Worm (Caenorhabditis elegans) whole organism, L1 larva: ENCODE measurements around the gene pod-2.

Source experiments
- alr-1 ChIP-seq: fragments of 200-800 bp; sonication (Bioruptor generic); optimal IDR thresholded peaks from 2 replicates; lab custom pipeline; 2018; ENCODE audit warnings: borderline replicate concordance, mild to moderate bottlenecking, missing genetic modification characterization, missing compliant biosample characterization
- ceh-63 ChIP-seq: fragments of 200-800 bp; sonication (Bioruptor generic); optimal IDR thresholded peaks from 2 replicates; lab custom pipeline; 2018; ENCODE audit warnings: mild to moderate bottlenecking, missing genetic modification characterization, missing compliant biosample characterization
- ceh-82 ChIP-seq, 3 experiments: fragments of 150-350 bp in 1 of 3; sonication (generic microtip) in 2 of 3; optimal IDR thresholded peaks; 2 replicates each; lab custom pipeline; 2014 to 2017; ENCODE audit warnings: missing biosample characterization in 3 of 3, missing genetic modification characterization in 3 of 3
- ceh-88 ChIP-seq: fragments of 200-800 bp; sonication (Bioruptor generic); IDR thresholded peaks from 2 replicates; pipeline ENCODE4 v1.3.6; 2022; ENCODE audit warnings: missing genetic modification characterization, missing compliant biosample characterization
- ces-1 ChIP-seq: fragments of 150-350 bp; optimal IDR thresholded peaks from 2 replicates; lab custom pipeline; 2014; ENCODE audit warnings: missing biosample characterization, missing genetic modification reagents, missing genetic modification characterization
- efl-1 ChIP-seq, 4 experiments: fragments of 150-350 bp; optimal IDR thresholded peaks in 3 of 4; peaks in 1 of 4; 1 replicate in 1 of 4; 2 replicates in 3 of 4; lab custom pipeline; 2014; ENCODE audit warnings: missing biosample characterization in 2 of 4, missing genetic modification characterization in 2 of 4, missing genetic modification reagents in 2 of 4
- egl-27 ChIP-seq, 2 experiments: fragments of 150-350 bp in 1 of 2; sonication (generic microtip); optimal IDR thresholded peaks; 3 replicates each; lab custom pipeline; 2017 to 2018; ENCODE audit warnings: missing biosample characterization in 2 of 2, missing genetic modification characterization in 2 of 2, missing genetic modification reagents in 2 of 2
- elt-2 ChIP-seq: sonication (generic microtip); optimal IDR thresholded peaks from 2 replicates; lab custom pipeline; 2016; ENCODE audit warnings: missing genetic modification characterization, mild to moderate bottlenecking, inconsistent platforms, missing compliant biosample characterization, missing genetic modification reagents
- grh-1 ChIP-seq: fragments of 200-800 bp; sonication (Bioruptor generic); IDR thresholded peaks from 2 replicates; pipeline ENCODE4 v1.3.6; 2022; ENCODE audit warnings: missing genetic modification reagents, missing genetic modification characterization, missing compliant biosample characterization
- hpl-2 ChIP-seq: fragments of 150-350 bp; optimal IDR thresholded peaks from 2 replicates; lab custom pipeline; 2014; ENCODE audit warnings: missing biosample characterization, missing genetic modification reagents, missing genetic modification characterization
- irx-1 ChIP-seq: sonication (generic microtip); optimal IDR thresholded peaks from 2 replicates; lab custom pipeline; 2016; ENCODE audit warnings: missing genetic modification characterization, missing compliant biosample characterization
- isw-1 ChIP-seq: fragments of 200-800 bp; sonication (Bioruptor generic); IDR thresholded peaks from 2 replicates; pipeline ENCODE4 v1.3.6; 2022; ENCODE audit warnings: missing genetic modification characterization, missing compliant biosample characterization
- lin-14 ChIP-seq: fragments of 200-800 bp; sonication (Bioruptor generic); optimal IDR thresholded peaks from 2 replicates; lab custom pipeline; 2018; ENCODE audit warnings: mild to moderate bottlenecking, missing genetic modification characterization, moderate library complexity, missing compliant biosample characterization
- lin-15B ChIP-seq: fragments of 150-350 bp; sonication (generic microtip); optimal IDR thresholded peaks from 3 replicates; lab custom pipeline; 2014; ENCODE audit warnings: missing biosample characterization, missing genetic modification characterization
- lin-35 ChIP-seq, 2 experiments: fragments of 150-350 bp; optimal IDR thresholded peaks; 2 replicates each; lab custom pipeline; 2014; ENCODE audit warnings: missing biosample characterization in 2 of 2, missing genetic modification characterization in 2 of 2, missing genetic modification reagents in 2 of 2
- lir-3 ChIP-seq: sonication (generic microtip); optimal IDR thresholded peaks from 2 replicates; lab custom pipeline; 2016; ENCODE audit warnings: mild to moderate bottlenecking, missing genetic modification characterization, moderate library complexity, missing compliant biosample characterization; ENCODE audit not compliant: poor library complexity
- mep-1 ChIP-seq: fragments of 150-350 bp; optimal IDR thresholded peaks from 2 replicates; lab custom pipeline; 2014; ENCODE audit warnings: missing biosample characterization, missing genetic modification characterization
- nhr-11 ChIP-seq: fragments of 150-350 bp; optimal IDR thresholded peaks from 2 replicates; lab custom pipeline; 2014; ENCODE audit warnings: missing biosample characterization, missing genetic modification characterization
- nhr-12 ChIP-seq: sonication (generic microtip); optimal IDR thresholded peaks from 2 replicates; lab custom pipeline; 2017; ENCODE audit warnings: missing biosample characterization, missing genetic modification characterization
- nhr-20 ChIP-seq: sonication (generic microtip); optimal IDR thresholded peaks from 2 replicates; lab custom pipeline; 2016; ENCODE audit warnings: mild to moderate bottlenecking, missing genetic modification characterization, missing compliant biosample characterization
- nhr-76 ChIP-seq: sonication (generic microtip); optimal IDR thresholded peaks from 2 replicates; lab custom pipeline; 2017; ENCODE audit warnings: missing biosample characterization, missing genetic modification characterization
- nhr-77 ChIP-seq: fragments of 150-350 bp; optimal IDR thresholded peaks from 2 replicates; lab custom pipeline; 2014; ENCODE audit warnings: missing biosample characterization, missing genetic modification characterization
- nhr-84 ChIP-seq: sonication (generic microtip); optimal IDR thresholded peaks from 2 replicates; lab custom pipeline; 2017; ENCODE audit warnings: missing biosample characterization, missing genetic modification characterization
- nhr-90 ChIP-seq: sonication (generic microtip); optimal IDR thresholded peaks from 2 replicates; lab custom pipeline; 2016; ENCODE audit warnings: mild to moderate bottlenecking, missing genetic modification characterization, missing compliant biosample characterization; ENCODE audit not compliant: poor library complexity
- pqm-1 ChIP-seq: sonication (generic microtip); optimal IDR thresholded peaks from 3 replicates; lab custom pipeline; 2017; ENCODE audit warnings: missing biosample characterization, missing genetic modification characterization
- skn-1 ChIP-seq: fragments of 150-350 bp; optimal IDR thresholded peaks from 2 replicates; lab custom pipeline; 2014; ENCODE audit warnings: missing biosample characterization, missing genetic modification characterization
- sox-4 ChIP-seq: sonication (generic microtip); optimal IDR thresholded peaks from 2 replicates; lab custom pipeline; 2016; ENCODE audit warnings: missing genetic modification characterization, missing compliant biosample characterization
- sptf-1 ChIP-seq: fragments of 150-350 bp; optimal IDR thresholded peaks from 2 replicates; lab custom pipeline; 2014; ENCODE audit warnings: missing biosample characterization, missing genetic modification characterization
- sup-37 ChIP-seq: fragments of 200-800 bp; sonication (Bioruptor generic); optimal IDR thresholded peaks from 2 replicates; lab custom pipeline; 2018; ENCODE audit warnings: mild to moderate bottlenecking, missing genetic modification characterization, missing compliant biosample characterization
- unc-130 ChIP-seq: fragments of 150-350 bp; optimal IDR thresholded peaks from 2 replicates; lab custom pipeline; 2017; ENCODE audit warnings: missing biosample characterization, missing genetic modification characterization, inconsistent platforms
- unc-86 ChIP-seq: sonication (generic microtip); optimal IDR thresholded peaks from 2 replicates; lab custom pipeline; 2016; ENCODE audit warnings: missing genetic modification characterization, missing compliant biosample characterization
- vab-15 ChIP-seq: sonication (generic microtip); optimal IDR thresholded peaks from 2 replicates; lab custom pipeline; 2017; ENCODE audit warnings: missing genotype, mild to moderate bottlenecking, missing genetic modification characterization, missing compliant biosample characterization
- xbp-1 ChIP-seq: sonication (generic microtip); optimal IDR thresholded peaks from 2 replicates; lab custom pipeline; 2016; ENCODE audit warnings: missing genetic modification characterization, missing compliant biosample characterization
- zip-4 ChIP-seq: fragments of 200-800 bp; sonication (Bioruptor generic); optimal IDR thresholded peaks from 2 replicates; lab custom pipeline; 2018; ENCODE audit warnings: mild to moderate bottlenecking, missing genetic modification characterization, moderate library complexity, missing compliant biosample characterization
- ztf-11 ChIP-seq, 2 experiments: sonication (generic microtip); optimal IDR thresholded peaks; 2 replicates each; lab custom pipeline; 2016 to 2017; ENCODE audit warnings: missing genetic modification characterization in 2 of 2, missing biosample characterization in 1 of 2, missing compliant biosample characterization in 1 of 2

pod-2 gene

DNA sequence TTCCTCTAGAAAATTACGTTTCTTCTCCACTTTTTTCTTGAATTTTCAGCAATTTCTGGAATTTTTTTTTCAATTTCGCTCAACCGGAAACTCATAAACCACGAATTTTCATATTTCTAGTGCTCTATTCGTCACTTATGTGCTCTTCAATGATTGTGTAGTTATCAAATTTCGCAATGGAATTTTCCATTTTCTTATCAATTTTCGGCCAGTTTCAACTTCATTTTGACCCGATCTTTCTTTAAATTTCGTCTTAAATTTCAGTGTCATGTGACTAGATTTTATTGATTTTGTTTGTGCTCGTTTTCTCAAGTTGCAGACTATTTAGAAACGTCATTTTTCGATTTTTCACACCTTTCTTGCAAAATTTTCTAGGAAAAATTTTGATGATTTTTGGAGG is 23.1 kb downstream of the pod-2 start (continued):
- no peak for TF ChIP-seq nhr-77 (tag; lab: Kevin White, UChicago)
- TF ChIP-seq, all 84 proteins: peak for 3

DNA sequence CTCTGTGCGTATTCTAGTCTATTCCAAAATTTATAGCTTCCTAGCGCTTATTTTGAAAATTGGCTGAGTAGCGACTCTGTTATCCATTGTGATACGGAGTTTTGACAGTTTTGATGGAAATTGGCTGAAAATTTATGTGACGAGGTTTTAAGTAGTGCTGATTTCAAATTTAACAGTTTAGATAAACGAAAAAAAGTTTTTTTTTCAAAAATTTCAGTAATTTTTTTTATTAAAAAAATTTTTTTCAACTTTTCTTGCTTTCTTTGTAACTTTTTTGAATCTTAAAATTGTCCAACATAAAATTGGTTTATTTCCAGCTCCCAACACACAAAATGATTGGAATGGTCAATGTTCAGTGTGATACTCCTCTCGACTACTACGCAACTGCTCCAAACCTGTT is 26.7 kb downstream of the pod-2 start, which contains the start of gene T23F4.2:
TSS of gene T23F4.2 (plus strand) at position 301 of the 400 bp plus-strand sequence.
- TF ChIP-seq skn-1 (tag; lab: Kevin White, UChicago) (no peak), unc-86 (no peak), ceh-63 (no peak), vab-15 (tag; lab: Kevin White, UChicago) (no peak), sox-4 (tag; lab: Kevin White, UChicago) (no peak), nhr-11 (tag; lab: Kevin White, UChicago) (no peak), ztf-11 (tag; optimal IDR thresholded peaks at IDR 0.05; lab: Kevin White, UChicago) (no peak), unc-130 (tag; lab: Kevin White, UChicago) (no peak), nhr-84 (no peak), nhr-90 (tag; lab: Kevin White, UChicago) (no peak), irx-1 (tag; lab: Kevin White, UChicago) (no peak), efl-1 (optimal IDR thresholded peaks at IDR 0.05; lab: Kevin White, UChicago) (no peak), efl-1 (GFP tag; optimal IDR thresholded peaks at IDR 0.05 in 1 of 2; lab: Kevin White, UChicago) (no peak), grh-1 (no peak), zip-4 (GFP tag; lab: Kevin White, UChicago) (no peak), hpl-2 (GFP tag; lab: Kevin White, UChicago) (no peak)
- TF ChIP-seq, all 84 proteins: peak for 0

DNA sequence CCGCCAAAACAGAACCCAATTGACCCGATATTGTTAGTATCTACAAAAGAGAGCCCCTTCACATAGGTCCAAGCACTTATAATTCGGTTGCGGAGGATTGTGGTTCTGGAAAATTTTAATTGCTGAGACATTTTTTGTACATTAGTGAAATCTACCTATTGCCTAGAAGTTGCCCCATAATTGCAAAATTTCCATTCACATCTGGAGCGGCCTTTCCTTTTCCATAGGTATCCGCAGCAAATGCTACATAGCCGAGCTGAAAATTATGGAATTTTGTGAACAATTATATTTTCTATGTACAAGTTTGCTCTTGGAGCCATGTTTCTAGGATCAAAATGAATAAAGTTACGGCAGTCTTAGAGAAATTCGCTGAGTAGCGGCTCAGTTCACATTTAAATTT is 34.3 kb downstream of the pod-2 start:
- no peak for TF ChIP-seq ceh-88
- no peak for TF ChIP-seq nhr-76 (tag; lab: Kevin White, UChicago)
- TF ChIP-seq lin-14 = no peak
- TF ChIP-seq pqm-1 (tag; lab: Kevin White, UChicago) = no peak
- TF ChIP-seq egl-27 (tag; optimal IDR thresholded peaks at IDR 0.05; lab: Kevin White, UChicago) = no peak
- TF ChIP-seq sox-4 (tag; lab: Kevin White, UChicago) = no peak
- no peak for TF ChIP-seq lin-35 (GFP tag; optimal IDR thresholded peaks at IDR 0.05; lab: Kevin White, UChicago)
- no peak for TF ChIP-seq ces-1 (GFP tag; lab: Kevin White, UChicago)
- TF ChIP-seq alr-1 (tag; lab: Kevin White, UChicago) = no peak
- TF ChIP-seq lin-15B (tag; lab: Kevin White, UChicago) = no peak
- TF ChIP-seq mep-1 (tag; lab: Kevin White, UChicago) = no peak
- TF ChIP-seq nhr-12 = no peak
- TF ChIP-seq lir-3 (tag; lab: Kevin White, UChicago) = no peak
- TF ChIP-seq ceh-82 (tag; optimal IDR thresholded peaks at IDR 0.05; lab: Kevin White, UChicago) = no peak
- no peak for TF ChIP-seq efl-1 (optimal IDR thresholded peaks at IDR 0.05; lab: Kevin White, UChicago)
- TF ChIP-seq efl-1 (GFP tag; optimal IDR thresholded peaks at IDR 0.05 in 1 of 2; lab: Kevin White, UChicago) = no peak
- no peak for TF ChIP-seq isw-1 (GFP tag; lab: Robert Waterston, UW)
- no peak for TF ChIP-seq sptf-1 (tag; lab: Kevin White, UChicago)
- no peak for TF ChIP-seq vab-15 (tag; lab: Kevin White, UChicago)
- no peak for TF ChIP-seq xbp-1 (tag; lab: Kevin White, UChicago)

DNA sequence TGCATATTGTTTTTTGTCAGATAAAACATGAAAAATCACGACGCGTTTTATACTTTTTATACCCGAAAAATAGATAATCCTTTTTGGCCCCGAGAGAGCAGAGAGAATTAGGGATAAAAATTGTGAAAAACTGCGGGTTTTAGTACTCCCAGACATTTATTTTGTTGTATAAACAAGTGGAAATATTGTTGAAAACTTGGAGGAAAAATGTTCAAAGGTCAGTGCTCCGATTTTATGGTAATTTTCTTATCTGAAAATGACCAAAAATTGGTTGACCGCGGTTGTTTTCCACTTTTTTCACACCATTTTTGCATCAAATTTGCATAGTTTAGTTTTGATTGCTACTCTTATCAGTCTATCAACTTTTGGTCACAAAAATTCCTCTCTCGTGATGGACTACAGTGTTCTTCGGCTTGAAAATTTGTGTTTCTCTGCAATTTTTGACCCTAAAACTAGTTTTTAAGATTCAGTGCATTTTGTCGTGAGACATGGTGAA is 35.5 kb downstream of the pod-2 start, which contains the start of gene dlhd-1:
TSS of gene dlhd-1 (minus strand) at position 51 of the 496 bp plus-strand sequence.
- TF ChIP-seq elt-2 (peak; percentile 58), sup-37 (GFP tag; lab: Kevin White, UChicago) (no peak), nhr-20 (tag; lab: Kevin White, UChicago) (peak; percentile 44)
- TF ChIP-seq, all 84 proteins: peak for 2
